Worm (Caenorhabditis elegans): ENCODE data around the gene hlh-13.

The hlh-13 gene

DNA sequence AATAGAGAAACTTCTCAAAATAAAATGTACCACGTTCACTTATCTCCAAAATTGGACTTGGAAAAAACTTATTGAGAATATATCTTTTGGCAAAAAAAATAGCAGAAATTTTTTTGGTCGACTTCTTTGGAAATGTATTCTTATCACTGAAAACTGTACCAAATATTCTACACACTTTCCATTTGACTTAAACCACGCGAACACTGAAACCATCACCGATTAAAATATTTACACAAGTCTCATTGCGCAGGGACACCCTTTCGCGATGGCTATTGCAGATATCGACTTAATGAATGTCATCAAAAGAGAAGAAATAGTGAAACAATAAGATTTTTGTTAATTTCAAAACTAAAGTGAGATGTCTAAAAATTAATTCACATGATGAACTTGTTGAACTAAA, 40.6 kb upstream of the hlh-13 start (continued):
- TF ChIP-seq ZK546.5 (tag; optimal IDR thresholded peaks at IDR 0.05), result no peak
- TF ChIP-seq ceh-28 (tag; optimal IDR thresholded peaks at IDR 0.05), result no peak
- TF ChIP-seq nhr-76 (tag; optimal IDR thresholded peaks at IDR 0.05), result no peak
- TF ChIP-seq nhr-25 (tag; optimal IDR thresholded peaks at IDR 0.05), result peak; percentile 49
- TF ChIP-seq ceh-16 (tag; optimal IDR thresholded peaks at IDR 0.05), result no peak
- no peak for TF ChIP-seq unc-62 (GFP tag; optimal IDR thresholded peaks at IDR 0.05)
- no peak for TF ChIP-seq hmg-11 (tag; optimal IDR thresholded peaks at IDR 0.05)

DNA sequence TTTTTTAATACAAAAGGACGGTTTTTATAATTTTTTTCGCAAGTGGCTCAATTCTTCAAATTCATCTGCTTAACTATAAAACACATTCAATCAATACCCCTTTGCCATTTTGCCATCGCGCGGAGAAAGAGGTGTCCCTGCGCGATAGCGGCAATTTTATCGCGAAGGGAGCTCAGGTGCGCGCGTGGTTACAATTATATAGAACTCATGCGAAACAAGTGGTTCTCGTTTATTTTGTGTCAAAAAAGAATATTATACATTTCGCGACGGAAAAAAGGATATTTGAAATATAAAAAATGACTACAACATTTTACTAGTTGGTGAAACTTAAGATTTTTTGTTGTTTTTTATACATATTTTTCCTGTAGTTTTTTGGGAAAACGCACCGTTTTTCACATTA, 39.9 kb upstream of the hlh-13 start:
- TF ChIP-seq ceh-28 (tag; optimal IDR thresholded peaks at IDR 0.05) (peak; percentile 100), mml-1 (tag; optimal IDR thresholded peaks at IDR 0.05) (no peak), pqm-1 (tag; optimal IDR thresholded peaks at IDR 0.05) (peak; percentile 82), nhr-28 (tag; optimal IDR thresholded peaks at IDR 0.05) (peak; percentile 87), hmg-11 (tag; optimal IDR thresholded peaks at IDR 0.05) (peak; percentile 91), nhr-67 (tag; optimal IDR thresholded peaks at IDR 0.05) (peak; percentile 58), egl-27 (tag; optimal IDR thresholded peaks at IDR 0.05) (peak; percentile 97), egl-5 (tag; optimal IDR thresholded peaks at IDR 0.05) (peak; percentile 99), fos-1 (tag; optimal IDR thresholded peaks at IDR 0.05) (peak; percentile 94), ceh-9 (tag; optimal IDR thresholded peaks at IDR 0.05) (peak; percentile 95), zag-1 (tag; optimal IDR thresholded peaks at IDR 0.05) (peak; percentile 95), daf-12 (tag; optimal IDR thresholded peaks at IDR 0.05) (peak; percentile 93), jun-1 (tag; optimal IDR thresholded peaks at IDR 0.05) (peak; percentile 100), ztf-4 (tag; optimal IDR thresholded peaks at IDR 0.05) (peak; percentile 94), ama-1 (optimal IDR thresholded peaks at IDR 0.05) (peak; percentile 68), nhr-23 (tag; optimal IDR thresholded peaks at IDR 0.05) (peak; percentile 99), nhr-237 (tag; optimal IDR thresholded peaks at IDR 0.05) (peak; percentile 93), skn-1 (tag; optimal IDR thresholded peaks at IDR 0.05) (peak; percentile 93), lsy-12 (tag; optimal IDR thresholded peaks at IDR 0.05) (peak; percentile 97), fkh-10 (GFP tag; optimal IDR thresholded peaks at IDR 0.05) (peak; percentile 97), pha-4 (tag; optimal IDR thresholded peaks at IDR 0.05) (peak; percentile 98), mdl-1 (tag; optimal IDR thresholded peaks at IDR 0.05) (peak; percentile 73), sea-2 (GFP tag; optimal IDR thresholded peaks at IDR 0.05) (no peak), eor-1 (tag; optimal IDR thresholded peaks at IDR 0.05) (peak in 1 of 2 experiments; percentile 76), ceh-82 (tag; optimal IDR thresholded peaks at IDR 0.05) (peak; percentile 99), aly-2 (tag; optimal IDR thresholded peaks at IDR 0.05) (peak; percentile 97), elt-1 (tag; optimal IDR thresholded peaks at IDR 0.05) (peak; percentile 88), lin-15B (tag; optimal IDR thresholded peaks at IDR 0.05) (peak; percentile 44), unc-39 (tag; optimal IDR thresholded peaks at IDR 0.05) (no peak), unc-62 (GFP tag; optimal IDR thresholded peaks at IDR 0.05) (peak; percentile 97), elt-3 (tag; optimal IDR thresholded peaks at IDR 0.05) (peak; percentile 59 to 98 (median 94)), nhr-43 (tag; optimal IDR thresholded peaks at IDR 0.05; ENCODE audit: poor library complexity, severe bottlenecking) (peak; percentile 99), nhr-11 (tag; optimal IDR thresholded peaks at IDR 0.05) (peak; percentile 97), ZK546.5 (tag; optimal IDR thresholded peaks at IDR 0.05) (peak; percentile 62), elt-2 (tag; optimal IDR thresholded peaks at IDR 0.05) (peak; percentile 86), nhr-12 (tag; optimal IDR thresholded peaks at IDR 0.05) (peak; percentile 34), nhr-77 (tag; optimal IDR thresholded peaks at IDR 0.05) (peak; percentile 100), R02D3.7 (tag; optimal IDR thresholded peaks at IDR 0.05) (peak; percentile 95), nhr-25 (tag; optimal IDR thresholded peaks at IDR 0.05) (peak; percentile 98), ztf-11 (tag; optimal IDR thresholded peaks at IDR 0.05) (peak; percentile 70), nhr-76 (tag; optimal IDR thresholded peaks at IDR 0.05) (peak; percentile 93), nfya-1 (tag; optimal IDR thresholded peaks at IDR 0.05; ENCODE audit: insufficient read depth) (peak; percentile 98), fkh-2 (tag; optimal IDR thresholded peaks at IDR 0.05) (peak; percentile 88), snpc-4 (tag; optimal IDR thresholded peaks at IDR 0.05) (peak; percentile 96), ceh-16 (tag; optimal IDR thresholded peaks at IDR 0.05) (peak; percentile 68), tbx-2 (tag; optimal IDR thresholded peaks at IDR 0.05) (peak; percentile 99), lin-39 (tag; optimal IDR thresholded peaks at IDR 0.05) (peak; percentile 99)

Measured in whole organism, L3 larva.